Worm (Caenorhabditis elegans) whole organism, mixed stage, embryonic: ENCODE measurements around the gene C01G6.2.

ENCODE experiments used
- bed-3 ChIP-seq: fragments of 200-800 bp; sonication (Bioruptor generic); optimal IDR thresholded peaks from 3 replicates; lab custom pipeline; 2018; ENCODE audit warnings: mild to moderate bottlenecking, missing genetic modification characterization, moderate library complexity, missing compliant biosample characterization
- ceh-39 ChIP-seq: fragments of 150-350 bp; optimal IDR thresholded peaks from 2 replicates; lab custom pipeline; 2014; ENCODE audit warnings: missing biosample characterization, missing genetic modification characterization
- ceh-43 ChIP-seq: fragments of 200-800 bp; sonication (Bioruptor generic); optimal IDR thresholded peaks from 2 replicates; lab custom pipeline; 2018; ENCODE audit warnings: mild to moderate bottlenecking, missing genetic modification characterization, moderate library complexity, missing compliant biosample characterization
- ceh-83 ChIP-seq: fragments of 200-800 bp; sonication (Bioruptor generic); optimal IDR thresholded peaks from 2 replicates; lab custom pipeline; 2018; ENCODE audit warnings: mild to moderate bottlenecking, missing genetic modification characterization, missing compliant biosample characterization
- ces-1 ChIP-seq: fragments of 150-350 bp; optimal IDR thresholded peaks from 2 replicates; lab custom pipeline; 2014; ENCODE audit warnings: missing biosample characterization, missing genetic modification reagents, missing genetic modification characterization
- cnd-1 ChIP-seq: fragments of 200-800 bp; sonication (Bioruptor generic); optimal IDR thresholded peaks from 2 replicates; lab custom pipeline; 2018; ENCODE audit warnings: mild to moderate bottlenecking, missing genetic modification characterization, missing compliant biosample characterization
- drap-1 ChIP-seq: fragments of 200-800 bp; sonication (Bioruptor generic); optimal IDR thresholded peaks from 3 replicates; lab custom pipeline; 2018; ENCODE audit warnings: mild to moderate bottlenecking, missing genetic modification characterization, missing compliant biosample characterization
- elt-1 ChIP-seq: sonication (generic microtip); optimal IDR thresholded peaks from 2 replicates; lab custom pipeline; 2017; ENCODE audit warnings: missing genetic modification characterization, mild to moderate bottlenecking, missing compliant biosample characterization, antibody characterized with exemption, moderate library complexity, borderline replicate concordance; ENCODE audit not compliant: insufficient read depth
- elt-3 ChIP-seq: fragments of 150-350 bp; optimal IDR thresholded peaks from 2 replicates; lab custom pipeline; 2014; ENCODE audit warnings: missing biosample characterization, missing genetic modification characterization
- flh-1 ChIP-seq: fragments of 200-800 bp; sonication (Bioruptor generic); optimal IDR thresholded peaks from 2 replicates; lab custom pipeline; 2018; ENCODE audit warnings: mild to moderate bottlenecking, missing genetic modification characterization, moderate library complexity, missing compliant biosample characterization
- ham-2 ChIP-seq: fragments of 200-800 bp; sonication (Bioruptor generic); optimal IDR thresholded peaks from 2 replicates; lab custom pipeline; 2018; ENCODE audit warnings: mild to moderate bottlenecking, missing genetic modification characterization, missing compliant biosample characterization
- hlh-1 ChIP-seq: fragments of 150-350 bp; optimal IDR thresholded peaks from 2 replicates; lab custom pipeline; 2014; ENCODE audit warnings: missing biosample characterization, missing genetic modification reagents, missing genetic modification characterization
- lin-13 ChIP-seq: fragments of 150-350 bp; optimal IDR thresholded peaks from 2 replicates; lab custom pipeline; 2014; ENCODE audit warnings: missing biosample characterization, missing genetic modification characterization
- lin-32 ChIP-seq: fragments of 200-800 bp; sonication (Bioruptor generic); optimal IDR thresholded peaks from 2 replicates; lab custom pipeline; 2018; ENCODE audit warnings: mild to moderate bottlenecking, missing genetic modification characterization, missing compliant biosample characterization
- lsy-2 ChIP-seq: fragments of 150-350 bp; optimal IDR thresholded peaks from 2 replicates; lab custom pipeline; 2014; ENCODE audit warnings: missing biosample characterization, missing genetic modification characterization
- mab-5 ChIP-seq: fragments of 150-350 bp; optimal IDR thresholded peaks from 2 replicates; lab custom pipeline; 2014; ENCODE audit warnings: missing biosample characterization, missing genetic modification characterization
- mep-1 ChIP-seq: fragments of 150-350 bp; optimal IDR thresholded peaks from 2 replicates; lab custom pipeline; 2017; ENCODE audit warnings: missing biosample characterization, missing genetic modification reagents, missing genetic modification characterization, inconsistent platforms
- mls-2 ChIP-seq: sonication (generic microtip); optimal IDR thresholded peaks from 2 replicates; lab custom pipeline; 2016; ENCODE audit warnings: mild to moderate bottlenecking, missing genetic modification characterization, moderate library complexity, missing compliant biosample characterization
- nhr-12 ChIP-seq: fragments of 150-350 bp; optimal IDR thresholded peaks from 2 replicates; lab custom pipeline; 2014; ENCODE audit warnings: missing biosample characterization, missing genetic modification characterization
- nhr-2 ChIP-seq: fragments of 150-350 bp; optimal IDR thresholded peaks from 2 replicates; lab custom pipeline; 2014; ENCODE audit warnings: missing biosample characterization, missing genetic modification characterization
- nhr-237 ChIP-seq: fragments of 150-350 bp; optimal IDR thresholded peaks from 2 replicates; lab custom pipeline; 2014; ENCODE audit warnings: missing biosample characterization, missing genetic modification characterization
- nhr-28 ChIP-seq: fragments of 150-350 bp; optimal IDR thresholded peaks from 2 replicates; lab custom pipeline; 2014; ENCODE audit warnings: missing biosample characterization, missing genetic modification characterization
- nhr-76 ChIP-seq: sonication (generic microtip); optimal IDR thresholded peaks from 2 replicates; lab custom pipeline; 2017; ENCODE audit warnings: missing biosample characterization, missing genetic modification characterization
- pha-4 ChIP-seq: fragments of 150-350 bp; optimal IDR thresholded peaks from 2 replicates; lab custom pipeline; 2018; ENCODE audit warnings: missing biosample characterization, missing genetic modification reagents, missing genetic modification characterization
- sem-2 ChIP-seq: fragments of 200-800 bp; sonication (Bioruptor generic); optimal IDR thresholded peaks from 2 replicates; lab custom pipeline; 2018; ENCODE audit warnings: mild to moderate bottlenecking, missing genetic modification characterization, missing compliant biosample characterization
- snpc-4 ChIP-seq: fragments of 150-350 bp; optimal IDR thresholded peaks from 2 replicates; lab custom pipeline; 2014; ENCODE audit warnings: missing biosample characterization, missing genetic modification characterization
- sptf-1 ChIP-seq: sonication (generic microtip); optimal IDR thresholded peaks from 2 replicates; lab custom pipeline; 2017; ENCODE audit warnings: mild to moderate bottlenecking, missing genetic modification characterization, moderate library complexity, missing compliant biosample characterization
- tbx-8 ChIP-seq: fragments of 200-800 bp; sonication (Bioruptor generic); optimal IDR thresholded peaks from 2 replicates; lab custom pipeline; 2018; ENCODE audit warnings: mild to moderate bottlenecking, missing genetic modification characterization, moderate library complexity, missing compliant biosample characterization
- unc-120 ChIP-seq: sonication (generic microtip); optimal IDR thresholded peaks from 2 replicates; lab custom pipeline; 2017; ENCODE audit warnings: missing genetic modification characterization, missing compliant biosample characterization; ENCODE audit not compliant: poor library complexity, severe bottlenecking
- unc-39 ChIP-seq: fragments of 150-350 bp; optimal IDR thresholded peaks from 2 replicates; lab custom pipeline; 2014; ENCODE audit warnings: missing biosample characterization, missing genetic modification characterization
- unc-62 ChIP-seq: fragments of 150-350 bp; optimal IDR thresholded peaks from 2 replicates; lab custom pipeline; 2014; ENCODE audit warnings: missing biosample characterization, missing genetic modification reagents, missing genetic modification characterization
- zip-8 ChIP-seq: fragments of 150-350 bp; optimal IDR thresholded peaks from 2 replicates; lab custom pipeline; 2014; ENCODE audit warnings: missing biosample characterization, missing genetic modification characterization
- ztf-11 ChIP-seq: fragments of 150-350 bp; optimal IDR thresholded peaks from 2 replicates; lab custom pipeline; 2014; ENCODE audit warnings: missing biosample characterization, missing genetic modification characterization

Gene C01G6.2

ce11 chrII:9268983-9269382 is 2.1 kb downstream of the C01G6.2 start:
- TF ChIP-seq unc-120 (tag; lab: Kevin White, UChicago) (no peak), nhr-237 (tag; lab: Kevin White, UChicago) (no peak), lin-13 (tag; lab: Kevin White, UChicago) (no peak), nhr-76 (tag; lab: Kevin White, UChicago) (no peak), ces-1 (GFP tag; lab: Kevin White, UChicago) (no peak), drap-1 (GFP tag; lab: Kevin White, UChicago) (no peak), tbx-8 (no peak), cnd-1 (tag; lab: Kevin White, UChicago) (peak; percentile 50), bed-3 (GFP tag; lab: Kevin White, UChicago) (no peak), ceh-83 (GFP tag; lab: Kevin White, UChicago) (no peak), mep-1 (tag; lab: Kevin White, UChicago) (peak; percentile 7), snpc-4 (tag; lab: Kevin White, UChicago) (no peak), ceh-39 (tag; lab: Kevin White, UChicago) (peak; percentile 84), nhr-12 (no peak), unc-39 (tag; lab: Kevin White, UChicago) (no peak), elt-1 (tag; lab: Kevin White, UChicago) (peak; percentile 10), flh-1 (GFP tag; lab: Kevin White, UChicago) (no peak), zip-8 (tag; lab: Kevin White, UChicago) (peak; percentile 99), sem-2 (no peak), ham-2 (no peak), nhr-2 (tag; lab: Kevin White, UChicago) (peak; percentile 95), unc-62 (GFP tag; lab: Kevin White, UChicago) (peak; percentile 18), lsy-2 (tag; lab: Kevin White, UChicago) (no peak), mab-5 (tag; lab: Kevin White, UChicago) (no peak), ceh-43 (GFP tag; lab: Kevin White, UChicago) (no peak)

DNA sequence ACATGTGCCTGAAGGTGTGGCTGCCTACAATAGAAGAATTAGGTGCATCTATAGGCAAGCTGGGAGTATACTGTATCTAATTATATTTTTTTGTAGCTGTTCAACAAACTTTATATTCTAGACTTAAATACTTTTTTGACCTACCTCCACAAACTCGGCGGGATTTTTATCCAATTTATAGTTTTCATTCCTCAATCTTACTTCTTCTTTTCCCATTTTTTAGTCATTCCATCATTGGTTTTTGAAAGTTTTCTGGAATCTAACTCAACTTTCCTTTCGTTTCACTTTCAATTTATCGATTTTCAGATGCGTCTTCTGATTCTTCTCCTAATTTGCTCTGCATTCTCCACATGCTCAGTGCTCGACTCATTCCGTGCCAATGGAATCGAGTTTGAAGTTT is 2.7 kb downstream of the C01G6.2 start, which contains the start of gene C01G6.3:
C01G6.3 (plus strand) TSS at position 301 of the 400 bp plus-strand sequence.
- TF ChIP-seq ceh-39 (tag; lab: Kevin White, UChicago) (no peak), elt-3 (tag; lab: Kevin White, UChicago) (no peak), ceh-43 (GFP tag; lab: Kevin White, UChicago) (no peak), sptf-1 (tag; lab: Kevin White, UChicago) (no peak), nhr-12 (no peak), nhr-237 (tag; lab: Kevin White, UChicago) (no peak), ztf-11 (tag; lab: Kevin White, UChicago) (no peak), ceh-83 (GFP tag; lab: Kevin White, UChicago) (no peak), ham-2 (no peak), nhr-2 (tag; lab: Kevin White, UChicago) (no peak), hlh-1 (no peak), mab-5 (tag; lab: Kevin White, UChicago) (no peak)

- no peak for TF ChIP-seq lin-32
- TF ChIP-seq unc-62 (GFP tag; lab: Kevin White, UChicago), result no peak
Observed at ce11 chrII:9271285-9271684, 4.4 kb downstream of the C01G6.2 start.

- TF ChIP-seq flh-1 (GFP tag; lab: Kevin White, UChicago), result no peak
- TF ChIP-seq bed-3 (GFP tag; lab: Kevin White, UChicago), result no peak
- TF ChIP-seq, all 35 proteins: peak for 0
Observed at ce11 chrII:9272942-9273341, 6.1 kb downstream of the C01G6.2 start, which contains the start of gene C01G6.4. C01G6.4 (minus strand) TSS chrII:9273042.

DNA sequence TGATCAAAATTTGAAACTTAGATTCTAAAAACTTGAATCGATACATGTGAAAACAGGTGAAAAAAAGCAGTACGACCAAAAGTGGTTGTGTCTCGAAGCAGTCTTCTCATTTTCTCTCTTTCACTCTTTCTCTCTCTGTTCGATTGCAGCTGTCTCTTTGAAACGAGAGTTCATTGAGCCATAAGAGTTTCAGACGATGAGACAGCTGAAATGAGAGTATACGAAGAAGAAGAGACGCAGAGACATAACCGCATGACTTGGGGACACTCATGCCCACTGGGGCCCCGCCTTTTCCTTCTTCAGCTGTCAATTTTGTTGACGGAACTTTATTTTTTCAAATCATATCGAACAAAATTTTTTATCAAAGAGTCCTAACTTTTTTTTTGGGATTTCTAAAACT is 7.1 kb downstream of the C01G6.2 start:
- TF ChIP-seq nhr-12 (no peak), hlh-1 (peak; percentile 80), lsy-2 (tag; lab: Kevin White, UChicago) (peak; percentile 19), nhr-28 (tag; lab: Kevin White, UChicago) (no peak), unc-62 (GFP tag; lab: Kevin White, UChicago) (peak; percentile 63), lin-32 (peak; percentile 10), ces-1 (GFP tag; lab: Kevin White, UChicago) (peak; percentile 86), mls-2 (tag; lab: Kevin White, UChicago) (peak; percentile 20), mep-1 (tag; lab: Kevin White, UChicago) (peak; percentile 32), ztf-11 (tag; lab: Kevin White, UChicago) (no peak), pha-4 (peak; percentile 58), unc-120 (tag; lab: Kevin White, UChicago) (peak; percentile 79), cnd-1 (tag; lab: Kevin White, UChicago) (peak; percentile 65), ceh-39 (tag; lab: Kevin White, UChicago) (peak; percentile 28)
